Worm (Caenorhabditis elegans) whole organism, young adult: Measurements from ENCODE around the gene C08B6.3.

ENCODE experiments used
- F49E8.2 ChIP-seq: sonication (generic microtip); optimal IDR thresholded peaks from 3 replicates; lab custom pipeline; 2017; ENCODE audit warnings: missing genetic modification characterization, mild to moderate bottlenecking, missing compliant biosample characterization, antibody characterized with exemption, moderate library complexity; ENCODE audit not compliant: insufficient read depth
- ama-1 ChIP-seq, 3 experiments: fragments of 150-350 bp in 1 of 3; sonication (generic microtip) in 2 of 3; optimal IDR thresholded peaks; 2 replicates each; lab custom pipeline; 2014 to 2018; ENCODE audit warnings: missing biosample characterization in 2 of 3, missing genetic modification characterization in 2 of 3, missing genetic modification reagents in 2 of 3
- ets-4 ChIP-seq: fragments of 200-800 bp; sonication (Bioruptor generic); optimal IDR thresholded peaks from 2 replicates; lab custom pipeline; 2018; ENCODE audit warnings: mild to moderate bottlenecking, missing genetic modification characterization, missing compliant biosample characterization
- lin-26 ChIP-seq: fragments of 200-800 bp; sonication (Bioruptor generic); IDR thresholded peaks from 2 replicates; pipeline ENCODE4 v1.3.6; 2022; ENCODE audit warnings: missing genetic modification reagents, missing genetic modification characterization, missing compliant biosample characterization
- unc-62 ChIP-seq: fragments of 150-350 bp; optimal IDR thresholded peaks from 2 replicates; lab custom pipeline; 2014; ENCODE audit warnings: missing biosample characterization, missing genetic modification reagents, missing genetic modification characterization

DNA sequence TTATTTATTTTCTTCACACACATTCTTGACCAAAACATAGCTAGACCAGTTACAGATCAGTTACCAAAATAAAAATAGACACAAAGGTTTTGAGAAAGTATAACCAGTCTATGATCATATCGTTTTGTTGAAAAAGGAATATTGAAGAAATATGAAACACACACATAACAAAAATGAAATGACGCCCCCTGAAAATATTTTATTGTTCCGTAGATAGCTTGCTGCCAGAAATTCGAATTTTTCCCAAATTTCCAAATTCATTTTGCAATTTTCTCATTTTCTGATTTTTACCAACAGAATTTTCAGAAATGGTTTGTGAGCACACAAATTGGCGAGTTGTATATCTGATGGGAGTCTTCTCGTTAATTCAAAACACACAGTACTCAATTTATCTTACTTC, 36.6 kb downstream of the C08B6.3 start, which contains the start of gene F57A8.7:
- no peak for TF ChIP-seq F49E8.2 (tag; lab: Kevin White, UChicago)
- TF ChIP-seq lin-26 (GFP tag; lab: Robert Waterston, UW) = no peak
- TF ChIP-seq ets-4 = no peak
- no peak for TF ChIP-seq unc-62 (GFP tag; lab: Kevin White, UChicago)
- TF ChIP-seq ama-1 (optimal IDR thresholded peaks at IDR 0.05; lab: Kevin White, UChicago) = no peak
- TF ChIP-seq ama-1 (GFP tag; optimal IDR thresholded peaks at IDR 0.05; lab: Kevin White, UChicago) = no peak
